Fruit fly (Drosophila melanogaster) whole organism, embryonic: Measurements from ENCODE around the gene CG32305.

Source experiments
- Adf1 ChIP-seq: fragments of 200-800 bp; sonication (Bioruptor generic); IDR thresholded peaks from 2 replicates; pipeline ENCODE4 v1.3.6; 2022; ENCODE audit warnings: missing biosample characterization, missing genetic modification characterization
- B-H2 ChIP-seq: fragments of 200-800 bp; sonication (Bioruptor generic); optimal IDR thresholded peaks from 2 replicates; lab custom pipeline; 2018; ENCODE audit warnings: missing biosample characterization, mild to moderate bottlenecking, missing genetic modification characterization
- CG10209 ChIP-seq: fragments of 200-800 bp; sonication (Bioruptor generic); optimal IDR thresholded peaks from 3 replicates; lab custom pipeline; 2017; ENCODE audit warnings: missing biosample characterization, mild to moderate bottlenecking, missing genetic modification characterization, missing genetic modification reagents
- CG10366 ChIP-seq: fragments of 200-800 bp; sonication (Bioruptor generic); IDR thresholded peaks from 2 replicates; pipeline ENCODE4 v1.3.6; 2022; ENCODE audit warnings: missing biosample characterization, missing genetic modification characterization
- CG12104 ChIP-seq: fragments of 200-800 bp; sonication (Bioruptor generic); optimal IDR thresholded peaks from 3 replicates; lab custom pipeline; 2016; ENCODE audit warnings: missing biosample characterization, missing genetic modification characterization
- CG2116 ChIP-seq: fragments of 200-800 bp; sonication (Bioruptor generic); optimal IDR thresholded peaks from 3 replicates; lab custom pipeline; 2018; ENCODE audit warnings: missing biosample characterization, mild to moderate bottlenecking, missing genetic modification characterization
- CG30403 ChIP-seq: fragments of 200-800 bp; sonication (Bioruptor generic); optimal IDR thresholded peaks from 3 replicates; lab custom pipeline; 2016; ENCODE audit warnings: missing biosample characterization, missing genetic modification characterization
- CG33213 ChIP-seq: fragments of 200-800 bp; sonication (Bioruptor generic); optimal IDR thresholded peaks from 3 replicates; lab custom pipeline; 2016; ENCODE audit warnings: missing biosample characterization, missing genetic modification characterization
- CG4424 ChIP-seq: fragments of 200-800 bp; sonication (Bioruptor generic); optimal IDR thresholded peaks from 3 replicates; lab custom pipeline; 2016; ENCODE audit warnings: missing biosample characterization, missing genetic modification characterization
- CG4820 ChIP-seq: fragments of 200-800 bp; sonication (Bioruptor generic); optimal IDR thresholded peaks from 3 replicates; lab custom pipeline; 2016; ENCODE audit warnings: missing biosample characterization, missing genetic modification characterization
- CG9727 ChIP-seq: fragments of 200-800 bp; sonication (Bioruptor generic); optimal IDR thresholded peaks from 3 replicates; lab custom pipeline; 2017; ENCODE audit warnings: missing biosample characterization, mild to moderate bottlenecking, missing genetic modification characterization
- CG9817 ChIP-seq: fragments of 200-800 bp; sonication (Bioruptor generic); optimal IDR thresholded peaks from 2 replicates; lab custom pipeline; 2018; ENCODE audit warnings: missing biosample characterization, mild to moderate bottlenecking, missing genetic modification characterization, moderate library complexity
- CHES-1-like ChIP-seq: fragments of 200-800 bp; sonication (Bioruptor generic); optimal IDR thresholded peaks from 2 replicates; lab custom pipeline; 2016; ENCODE audit warnings: missing biosample characterization, missing genetic modification characterization
- CrebB ChIP-seq: fragments of 200-800 bp; sonication (Bioruptor generic); optimal IDR thresholded peaks from 3 replicates; lab custom pipeline; 2018; ENCODE audit warnings: missing biosample characterization, mild to moderate bottlenecking, missing genetic modification characterization
- Doc2 ChIP-seq: fragments of 200-800 bp; sonication (Bioruptor generic); IDR thresholded peaks from 2 replicates; pipeline ENCODE4 v1.3.6; 2022; ENCODE audit warnings: missing biosample characterization, missing genetic modification characterization
- Elba2 ChIP-seq: fragments of 200-800 bp; sonication (Bioruptor generic); optimal IDR thresholded peaks from 3 replicates; lab custom pipeline; 2016; ENCODE audit warnings: missing biosample characterization, missing genetic modification characterization
- GATAe ChIP-seq: fragments of 200-800 bp; sonication (Bioruptor generic); conservative IDR thresholded peaks from 2 replicates; pipeline ENCODE4 v1.3.6; 2022; ENCODE audit warnings: missing biosample characterization, missing genetic modification characterization
- H2.0 ChIP-seq: fragments of 200-800 bp; sonication (Bioruptor generic); IDR thresholded peaks from 2 replicates; pipeline ENCODE4 v1.3.6; 2022; ENCODE audit warnings: missing biosample characterization, missing genetic modification characterization
- Hmr ChIP-seq: fragments of 200-800 bp; sonication (Bioruptor generic); optimal IDR thresholded peaks from 3 replicates; lab custom pipeline; 2017; ENCODE audit warnings: mild to moderate bottlenecking, missing biosample characterization, missing genetic modification reagents, missing genetic modification characterization
- Lim3 ChIP-seq: fragments of 200-800 bp; sonication (Bioruptor generic); IDR thresholded peaks from 2 replicates; pipeline ENCODE4 v1.3.6; 2022; ENCODE audit warnings: missing biosample characterization, missing genetic modification characterization
- Max ChIP-seq: fragments of 200-800 bp; sonication (Bioruptor generic); optimal IDR thresholded peaks from 2 replicates; lab custom pipeline; 2016; ENCODE audit warnings: missing biosample characterization, mild to moderate bottlenecking, missing genetic modification characterization
- Neu2 ChIP-seq: fragments of 200-800 bp; sonication (Bioruptor generic); optimal IDR thresholded peaks from 3 replicates; lab custom pipeline; 2016; ENCODE audit warnings: missing biosample characterization, missing genetic modification characterization, borderline replicate concordance
- Scr ChIP-seq: fragments of 200-800 bp; sonication (Bioruptor generic); IDR thresholded peaks from 2 replicates; pipeline ENCODE4 v1.3.6; 2022; ENCODE audit warnings: missing biosample characterization, missing genetic modification characterization; ENCODE audit not compliant: partially characterized antibody
- Spps ChIP-seq: fragments of 200-800 bp; sonication (Bioruptor generic); optimal IDR thresholded peaks from 2 replicates; lab custom pipeline; 2018; ENCODE audit warnings: missing biosample characterization, mild to moderate bottlenecking, missing genetic modification characterization
- Sry-δ ChIP-seq: fragments of 200-800 bp; sonication (Bioruptor generic); optimal IDR thresholded peaks from 2 replicates; lab custom pipeline; 2016; ENCODE audit warnings: missing biosample characterization, missing genetic modification characterization
- Tbp ChIP-seq: fragments of >200 bp; optimal IDR thresholded peaks from 2 replicates; lab custom pipeline; 2018; ENCODE audit warnings: missing biosample characterization, missing genetic modification characterization
- Vsx1 ChIP-seq: fragments of 200-800 bp; sonication (Bioruptor generic); optimal IDR thresholded peaks from 2 replicates; lab custom pipeline; 2017; ENCODE audit warnings: missing biosample characterization, mild to moderate bottlenecking, missing genetic modification characterization, missing genetic modification reagents
- az2 ChIP-seq: fragments of 200-800 bp; sonication (Bioruptor generic); optimal IDR thresholded peaks from 3 replicates; lab custom pipeline; 2016; ENCODE audit warnings: missing biosample characterization, missing genetic modification characterization
- bsh ChIP-seq, 2 experiments: fragments of 200-800 bp; sonication (Bioruptor generic); optimal IDR thresholded peaks; 2 replicates each; lab custom pipeline; 2017 to 2018; ENCODE audit warnings: mild to moderate bottlenecking in 2 of 2, missing biosample characterization in 2 of 2, missing genetic modification characterization in 2 of 2, moderate library complexity in 1 of 2
- dan ChIP-seq: fragments of 200-800 bp; sonication (Bioruptor generic); IDR thresholded peaks from 2 replicates; pipeline ENCODE4 v1.3.6; 2022; ENCODE audit warnings: missing biosample characterization, missing genetic modification characterization
- dpn ChIP-seq, 2 experiments: fragments of 200-800 bp; sonication (Bioruptor generic); optimal IDR thresholded peaks; 3 replicates each; lab custom pipeline; 2016; ENCODE audit warnings: missing biosample characterization in 2 of 2, missing genetic modification characterization in 2 of 2
- emc ChIP-seq: fragments of 200-800 bp; sonication (Bioruptor generic); optimal IDR thresholded peaks from 2 replicates; lab custom pipeline; 2016; ENCODE audit warnings: missing biosample characterization, missing genetic modification characterization
- exex ChIP-seq: fragments of 200-800 bp; sonication (Bioruptor generic); optimal IDR thresholded peaks from 4 replicates; lab custom pipeline; 2018; ENCODE audit warnings: missing biosample characterization, mild to moderate bottlenecking, missing genetic modification characterization, moderate library complexity
- fd102C ChIP-seq: fragments of 200-800 bp; sonication (Bioruptor generic); optimal IDR thresholded peaks from 2 replicates; lab custom pipeline; 2018; ENCODE audit warnings: missing biosample characterization, mild to moderate bottlenecking, missing genetic modification characterization, moderate library complexity
- fd96Cb ChIP-seq: fragments of 200-800 bp; sonication (Bioruptor generic); optimal IDR thresholded peaks from 2 replicates; lab custom pipeline; 2018; ENCODE audit warnings: missing biosample characterization, mild to moderate bottlenecking, missing genetic modification characterization, moderate library complexity
- hkb ChIP-seq, 2 experiments: fragments of 200-800 bp in 1 of 2; fragments of >200 bp in 1 of 2; sonication (Bioruptor generic) in 1 of 2; IDR thresholded peaks in 1 of 2; optimal IDR thresholded peaks in 1 of 2; 2 replicates each; pipeline versions ENCODE4 v1.3.6 to Lab custom; 2017 to 2022; ENCODE audit warnings: missing biosample characterization in 1 of 2, missing genetic modification characterization in 1 of 2
- insv ChIP-seq, 2 experiments: fragments of 200-800 bp; sonication (Bioruptor generic); optimal IDR thresholded peaks; 3 replicates each; lab custom pipeline; 2016 to 2018; ENCODE audit warnings: missing biosample characterization in 2 of 2, missing genetic modification characterization in 2 of 2
- lab ChIP-seq: fragments of 200-800 bp; sonication (Bioruptor generic); optimal IDR thresholded peaks from 3 replicates; lab custom pipeline; 2017; ENCODE audit warnings: missing biosample characterization, missing genetic modification characterization, mild to moderate bottlenecking, moderate library complexity, missing genetic modification reagents
- lbe ChIP-seq: fragments of 200-800 bp; sonication (Bioruptor generic); optimal IDR thresholded peaks from 2 replicates; lab custom pipeline; 2016; ENCODE audit warnings: missing biosample characterization, mild to moderate bottlenecking, missing genetic modification characterization
- nerfin-1 ChIP-seq: fragments of 200-800 bp; sonication (Bioruptor generic); optimal IDR thresholded peaks from 3 replicates; lab custom pipeline; 2019; ENCODE audit warnings: missing biosample characterization, mild to moderate bottlenecking, missing genetic modification characterization, moderate library complexity
- prd ChIP-seq, 3 experiments: fragments of >200 bp in 2 of 3; fragments of 200-800 bp in 1 of 3; sonication (Bioruptor generic) in 1 of 3; optimal IDR thresholded peaks in 2 of 3; IDR thresholded peaks in 1 of 3; 2 replicates in 2 of 3; 3 replicates in 1 of 3; pipeline versions ENCODE4 v1.3.6 to Lab custom; 2017 to 2022; ENCODE audit warnings: missing biosample characterization in 1 of 3, missing genetic modification characterization in 1 of 3
- pros ChIP-seq: fragments of 200-800 bp; sonication (Bioruptor generic); optimal IDR thresholded peaks from 3 replicates; lab custom pipeline; 2019; ENCODE audit warnings: missing biosample characterization, mild to moderate bottlenecking, missing genetic modification characterization, moderate library complexity
- salm ChIP-seq: fragments of 200-800 bp; sonication (Bioruptor generic); optimal IDR thresholded peaks from 2 replicates; lab custom pipeline; 2018; ENCODE audit warnings: missing biosample characterization, mild to moderate bottlenecking, missing genetic modification characterization
- sc ChIP-seq, 3 experiments: fragments of >200 bp in 2 of 3; fragments of 200-800 bp in 1 of 3; sonication (Bioruptor generic) in 1 of 3; optimal IDR thresholded peaks; 2 replicates in 2 of 3; 3 replicates in 1 of 3; lab custom pipeline; 2017; ENCODE audit warnings: mild to moderate bottlenecking in 1 of 3, missing biosample characterization in 1 of 3, missing genetic modification characterization in 1 of 3, missing genetic modification reagents in 1 of 3
- sisA ChIP-seq: fragments of 200-800 bp; sonication (Bioruptor generic); IDR thresholded peaks from 2 replicates; pipeline ENCODE4 v1.3.6; 2022; ENCODE audit warnings: missing biosample characterization, missing genetic modification characterization
- slbo ChIP-seq: fragments of 200-800 bp; sonication (Bioruptor generic); IDR thresholded peaks from 2 replicates; pipeline ENCODE4 v1.3.6; 2022; ENCODE audit warnings: missing biosample characterization, missing genetic modification characterization
- so ChIP-seq: fragments of 200-800 bp; sonication (Bioruptor generic); IDR thresholded peaks from 3 replicates; pipeline ENCODE4 v1.3.6; 2022; ENCODE audit warnings: missing biosample characterization, missing genetic modification characterization
- tup ChIP-seq: fragments of 200-800 bp; sonication (Bioruptor generic); optimal IDR thresholded peaks from 2 replicates; lab custom pipeline; 2016; ENCODE audit warnings: missing biosample characterization, mild to moderate bottlenecking, missing genetic modification characterization, moderate library complexity
- twi ChIP-seq: fragments of 200-800 bp; optimal IDR thresholded peaks from 2 replicates; lab custom pipeline; 2019; ENCODE audit warnings: missing biosample characterization, mild to moderate bottlenecking, missing genetic modification characterization, moderate library complexity

The CG32305 gene

dm6 chr3L:2229172-2229696 lies 19.2 kb upstream of the CG32305 start, which contains the start of gene Oseg2 (continued):
- TF ChIP-seq nerfin-1 (tag; lab: Kevin White, UChicago) (peak; percentile 49), Spps (no peak), insv (GFP tag; optimal IDR thresholded peaks at IDR 0.05; lab: Kevin White, UChicago) (no peak), Neu2 (GFP tag; lab: Kevin White, UChicago) (no peak), CG33213 (GFP tag; lab: Kevin White, UChicago) (no peak), tup (GFP tag; lab: Kevin White, UChicago) (no peak), sisA (GFP tag; lab: Robert Waterston, UW) (no peak), Hmr (GFP tag; lab: Kevin White, UChicago) (no peak), Elba2 (no peak), twi (tag; lab: Kevin White, UChicago) (no peak), fd96Cb (no peak), CG10366 (GFP tag; lab: Robert Waterston, UW) (no peak), CG4820 (GFP tag; lab: Kevin White, UChicago) (no peak), lab (GFP tag; lab: Kevin White, UChicago) (no peak), prd (optimal IDR thresholded peaks at IDR 0.05; lab: Kevin White, UChicago) (no peak), prd (GFP tag; IDR thresholded peaks at IDR 0.05; lab: Robert Waterston, UW) (0 out of 3 replicates have a peak, but pooled peaks have one; percentile 10), CG9727 (GFP tag; lab: Kevin White, UChicago) (no peak), salm (tag; lab: Kevin White, UChicago) (no peak), CrebB (no peak), CHES-1-like (no peak), lbe (GFP tag; lab: Kevin White, UChicago) (no peak), Scr (GFP tag; lab: Robert Waterston, UW) (no peak), hkb (optimal IDR thresholded peaks at IDR 0.05; lab: Kevin White, UChicago) (no peak), hkb (GFP tag; IDR thresholded peaks at IDR 0.05; lab: Robert Waterston, UW) (no peak), sc (optimal IDR thresholded peaks at IDR 0.05; lab: Kevin White, UChicago) (no peak), sc (GFP tag; optimal IDR thresholded peaks at IDR 0.05; lab: Kevin White, UChicago) (no peak), Adf1 (peak; percentile 68; the same call in 1 of the 2 replicates), CG9817 (tag; lab: Kevin White, UChicago) (no peak), bsh (GFP tag; optimal IDR thresholded peaks at IDR 0.05; lab: Kevin White, UChicago) (no peak), Lim3 (GFP tag; lab: Robert Waterston, UW) (no peak), H2.0 (no peak), CG2116 (GFP tag; lab: Kevin White, UChicago) (no peak), emc (GFP tag; lab: Kevin White, UChicago) (no peak), CG10209 (GFP tag; lab: Kevin White, UChicago) (no peak), CG12104 (GFP tag; lab: Kevin White, UChicago) (no peak), CG30403 (GFP tag; lab: Kevin White, UChicago) (no peak), so (no peak), Tbp (GFP tag; lab: Kevin White, UChicago) (no peak), dpn (GFP tag; optimal IDR thresholded peaks at IDR 0.05; lab: Kevin White, UChicago) (no peak), Vsx1 (no peak), Sry-δ (GFP tag; lab: Kevin White, UChicago) (no peak), Max (GFP tag; lab: Kevin White, UChicago) (no peak), GATAe (GFP tag; lab: Robert Waterston, UW) (no peak), slbo (no peak), B-H2 (no peak), dan (GFP tag; lab: Robert Waterston, UW) (no peak), fd102C (no peak), az2 (no peak), pros (peak; percentile 56), Doc2 (GFP tag; lab: Robert Waterston, UW) (no peak), exex (no peak), CG4424 (GFP tag; lab: Kevin White, UChicago) (no peak)
